Worm (Caenorhabditis elegans): ENCODE measurements around the gene ntl-2.

The ntl-2 gene

ce11 chrII:4392526-4393057, 16.3 kb upstream of the ntl-2 start, which contains the start of gene mlt-7:
mlt-7 (plus strand) TSS chrII:4393007.
- TF ChIP-seq ztf-22 (GFP tag; optimal IDR thresholded peaks at IDR 0.05) (no peak), lin-26 (GFP tag; IDR thresholded peaks at IDR 0.05) (0 out of 2 replicates have a peak, but pooled peaks have one; percentile 38)

- no peak for TF ChIP-seq hmg-1.2 (GFP tag; IDR thresholded peaks at IDR 0.05)
- TF ChIP-seq C17E4.6 (GFP tag; IDR thresholded peaks at IDR 0.05): no peak
- TF ChIP-seq zim-3 (tag; optimal IDR thresholded peaks at IDR 0.05): no peak
- TF ChIP-seq egl-18 (GFP tag; IDR thresholded peaks at IDR 0.05): no peak
Observed at ce11 chrII:4391072-4391471, 14.8 kb upstream of the ntl-2 start.

ce11 chrII:4383306-4383705, 7.0 kb upstream of the ntl-2 start, which contains the start of gene fkh-6:
fkh-6 (minus strand) TSS chrII:4383406.
- TF ChIP-seq dox-1 (GFP tag; IDR thresholded peaks at IDR 0.05): no peak
- TF ChIP-seq zfh-2 (GFP tag; conservative IDR thresholded peaks at IDR 0.05): peak; percentile 66

- TF ChIP-seq B0336.3 (GFP tag; IDR thresholded peaks at IDR 0.05) (no peak), hsf-1 (GFP tag; IDR thresholded peaks at IDR 0.05) (no peak), ztf-6 (GFP tag; IDR thresholded peaks at IDR 0.05) (no peak), ztf-3 (GFP tag; optimal IDR thresholded peaks at IDR 0.05) (no peak), snpc-1.3 (tag; optimal IDR thresholded peaks at IDR 0.05; ENCODE audit: insufficient read depth) (no peak), nhr-179 (tag; optimal IDR thresholded peaks at IDR 0.05) (no peak), cebp-2 (GFP tag; IDR thresholded peaks at IDR 0.05) (no peak), nfya-1 (tag; optimal IDR thresholded peaks at IDR 0.05; ENCODE audit: borderline replicate concordance, insufficient read depth) (no peak), ceh-58 (GFP tag; IDR thresholded peaks at IDR 0.05) (no peak), Y53F4B.3 (GFP tag; IDR thresholded peaks at IDR 0.05) (no peak), akir-1 (GFP tag; optimal IDR thresholded peaks at IDR 0.05) (no peak), lin-40 (tag; optimal IDR thresholded peaks at IDR 0.05) (no peak), repo-1 (tag; optimal IDR thresholded peaks at IDR 0.05) (no peak), F33H1.4 (GFP tag; IDR thresholded peaks at IDR 0.05) (no peak), K11D2.4 (GFP tag; IDR thresholded peaks at IDR 0.05) (no peak), madf-6 (GFP tag; IDR thresholded peaks at IDR 0.05) (no peak), ceh-91 (GFP tag; IDR thresholded peaks at IDR 0.05) (no peak), madf-10 (tag; optimal IDR thresholded peaks at IDR 0.05) (no peak), let-607 (tag; optimal IDR thresholded peaks at IDR 0.05) (no peak)
Observed at ce11 chrII:4378195-4378594, 1.9 kb upstream of the ntl-2 start, which contains the start of gene B0286.1. B0286.1 (plus strand) TSS chrII:4378495.

ce11 chrII:4374885-4375284, 1.4 kb downstream of the ntl-2 start:
- TF ChIP-seq snpc-1.3 (tag; optimal IDR thresholded peaks at IDR 0.05; ENCODE audit: insufficient read depth): no peak
- TF ChIP-seq lir-1 (GFP tag; conservative IDR thresholded peaks at IDR 0.05): no peak
- peak; percentile 29; the same call in 1 of the 2 replicates for TF ChIP-seq D2030.7 (GFP tag; IDR thresholded peaks at IDR 0.05)
- TF ChIP-seq F33H1.4 (GFP tag; IDR thresholded peaks at IDR 0.05): peak; percentile 54
- peak; percentile 68 for TF ChIP-seq ceh-91 (GFP tag; IDR thresholded peaks at IDR 0.05)
- no peak for TF ChIP-seq hlh-26 (GFP tag; conservative IDR thresholded peaks at IDR 0.05)
- TF ChIP-seq madf-8 (GFP tag; conservative IDR thresholded peaks at IDR 0.05): peak; percentile 76
- no peak for TF ChIP-seq K12H6.12 (tag; optimal IDR thresholded peaks at IDR 0.05)
- TF ChIP-seq madf-6 (GFP tag; IDR thresholded peaks at IDR 0.05): peak; percentile 88
- TF ChIP-seq lsl-1 (GFP tag; optimal IDR thresholded peaks at IDR 0.05): peak; percentile 59
- TF ChIP-seq dpl-1 (GFP tag; optimal IDR thresholded peaks at IDR 0.05): no peak
- peak; percentile 72 for TF ChIP-seq efl-1 (GFP tag; optimal IDR thresholded peaks at IDR 0.05)
- peak; percentile 28 for TF ChIP-seq lin-54 (GFP tag; optimal IDR thresholded peaks at IDR 0.05)
- peak; percentile 64 for TF ChIP-seq xnd-1 (tag; optimal IDR thresholded peaks at IDR 0.05)

Data from whole organism, young adult.